Worm (Caenorhabditis elegans) whole organism, early embryonic: ENCODE results near the gene txt-18.

Experiments used
- B0310.2 ChIP-seq: sonication (generic microtip); optimal IDR thresholded peaks from 2 replicates; lab custom pipeline; 2016; ENCODE audit warnings: mild to moderate bottlenecking, missing genetic modification characterization, missing compliant biosample characterization
- ama-1 ChIP-seq: fragments of 150-350 bp; optimal IDR thresholded peaks from 2 replicates; lab custom pipeline; 2014
- flt-1 ChIP-seq: fragments of 200-800 bp; sonication (Bioruptor generic); IDR thresholded peaks from 2 replicates; pipeline ENCODE4 v1.3.6; 2022; ENCODE audit warnings: missing genetic modification characterization, missing compliant biosample characterization
- hmbx-1 ChIP-seq: sonication (generic microtip); optimal IDR thresholded peaks from 2 replicates; lab custom pipeline; 2016; ENCODE audit warnings: mild to moderate bottlenecking, missing genetic modification characterization, missing compliant biosample characterization
- pes-1 ChIP-seq: fragments of 200-800 bp; sonication (Bioruptor generic); IDR thresholded peaks from 2 replicates; pipeline ENCODE4 v1.3.6; 2022; ENCODE audit warnings: missing genetic modification reagents, missing genetic modification characterization, missing compliant biosample characterization
- sea-1 ChIP-seq: fragments of 200-800 bp; sonication (Bioruptor generic); conservative IDR thresholded peaks from 2 replicates; pipeline ENCODE4 v1.3.6; 2022; ENCODE audit warnings: missing genetic modification characterization, missing compliant biosample characterization

ce11 chrII:6358905-6359304, 15.0 kb downstream of the txt-18 start, which contains the start of gene C32D5.12:
- no peak for TF ChIP-seq ama-1
- no peak for TF ChIP-seq flt-1 (GFP tag; lab: Robert Waterston, UW)
- no peak for TF ChIP-seq hmbx-1 (tag; lab: Kevin White, UChicago)
- no peak for TF ChIP-seq B0310.2 (tag; lab: Kevin White, UChicago)
- no peak for TF ChIP-seq pes-1 (GFP tag; lab: Robert Waterston, UW)
- TF ChIP-seq sea-1: no peak
